Fruit fly (Drosophila melanogaster) whole organism, prepupa: Measurements from ENCODE around the gene Obp84a.

Experiments
- CG10669 ChIP-seq: fragments of 200-800 bp; sonication (Bioruptor generic); optimal IDR thresholded peaks from 3 replicates; lab custom pipeline; 2018; ENCODE audit warnings: missing biosample characterization, mild to moderate bottlenecking, missing genetic modification characterization, moderate library complexity
- CG1621 ChIP-seq: fragments of 200-800 bp; sonication (Bioruptor generic); optimal IDR thresholded peaks from 3 replicates; lab custom pipeline; 2018; ENCODE audit warnings: missing biosample characterization, mild to moderate bottlenecking, missing genetic modification characterization
- CG34406 ChIP-seq: fragments of 200-800 bp; sonication (Bioruptor generic); optimal IDR thresholded peaks from 3 replicates; lab custom pipeline; 2016; ENCODE audit warnings: missing biosample characterization, missing genetic modification characterization
- CG6854 ChIP-seq: fragments of 200-800 bp; sonication (Bioruptor generic); optimal IDR thresholded peaks from 2 replicates; lab custom pipeline; 2017; ENCODE audit warnings: missing biosample characterization, mild to moderate bottlenecking, missing genetic modification characterization
- Eip78C ChIP-seq: fragments of 200-800 bp; sonication (Bioruptor generic); peaks from one replicate; lab custom pipeline; 2016; ENCODE audit warnings: missing biosample characterization, missing genetic modification characterization
- Ets21C ChIP-seq: fragments of 200-800 bp; sonication (Bioruptor generic); optimal IDR thresholded peaks from 3 replicates; lab custom pipeline; 2016; ENCODE audit warnings: missing biosample characterization, missing genetic modification characterization
- Hr4 ChIP-seq: fragments of 200-800 bp; sonication (Bioruptor generic); optimal IDR thresholded peaks from 3 replicates; lab custom pipeline; 2016; ENCODE audit warnings: missing biosample characterization, missing genetic modification characterization
- Smox ChIP-seq: fragments of 200-800 bp; sonication (Bioruptor generic); optimal IDR thresholded peaks from 3 replicates; lab custom pipeline; 2016; ENCODE audit warnings: missing biosample characterization, missing genetic modification characterization
- Sox102F ChIP-seq: fragments of 200-800 bp; sonication (Bioruptor generic); optimal IDR thresholded peaks from 2 replicates; lab custom pipeline; 2016; ENCODE audit warnings: missing biosample characterization, mild to moderate bottlenecking, missing genetic modification characterization
- Sox15 ChIP-seq: fragments of 200-800 bp; sonication (Bioruptor generic); optimal IDR thresholded peaks from 3 replicates; lab custom pipeline; 2016; ENCODE audit warnings: missing biosample characterization, missing genetic modification characterization
- dsx ChIP-seq: fragments of 200-800 bp; optimal IDR thresholded peaks from 3 replicates; lab custom pipeline; 2019; ENCODE audit warnings: missing biosample characterization, mild to moderate bottlenecking, missing genetic modification characterization, moderate library complexity; ENCODE audit not compliant: poor library complexity, severe bottlenecking
- esn ChIP-seq: fragments of 200-800 bp; sonication (Bioruptor generic); optimal IDR thresholded peaks from 2 replicates; lab custom pipeline; 2016; ENCODE audit warnings: missing biosample characterization, mild to moderate bottlenecking, missing genetic modification characterization, moderate library complexity
- net ChIP-seq: fragments of 200-800 bp; sonication (Bioruptor generic); optimal IDR thresholded peaks from 3 replicates; lab custom pipeline; 2016; ENCODE audit warnings: missing biosample characterization, missing genetic modification characterization
- ss ChIP-seq, 2 experiments: fragments of 200-800 bp; sonication (Bioruptor generic); optimal IDR thresholded peaks; 2 replicates in 1 of 2; 3 replicates in 1 of 2; lab custom pipeline; 2017 to 2018; ENCODE audit warnings: mild to moderate bottlenecking in 2 of 2, missing biosample characterization in 2 of 2, missing genetic modification characterization in 2 of 2, moderate library complexity in 1 of 2

- TF ChIP-seq Sox102F (GFP tag; lab: Kevin White, UChicago) (no peak), CG10669 (no peak), net (GFP tag; lab: Kevin White, UChicago) (no peak), CG34406 (GFP tag; lab: Kevin White, UChicago) (no peak), Eip78C (no peak), Hr4 (GFP tag; lab: Kevin White, UChicago) (no peak), Sox15 (GFP tag; lab: Kevin White, UChicago) (no peak), ss (GFP tag; optimal IDR thresholded peaks at IDR 0.05; lab: Kevin White, UChicago) (no peak), CG6854 (GFP tag; lab: Kevin White, UChicago) (no peak), Smox (GFP tag; lab: Kevin White, UChicago) (no peak), CG1621 (tag; lab: Kevin White, UChicago) (no peak), dsx (GFP tag; lab: Kevin White, UChicago) (no peak), esn (GFP tag; lab: Kevin White, UChicago) (no peak), Ets21C (GFP tag; lab: Kevin White, UChicago) (no peak)
Observed at dm6 chr3R:7216924-7217529, 34.7 kb downstream of the Obp84a start, which contains the start of gene CG14606.
